Worm (Caenorhabditis elegans) whole organism, young adult: ENCODE results near the gene Y41D4A.1.

Experiments
- B0261.1 ChIP-seq: sonication (generic microtip); optimal IDR thresholded peaks from 2 replicates; lab custom pipeline; 2016; ENCODE audit warnings: mild to moderate bottlenecking, missing genetic modification characterization, moderate library complexity, missing compliant biosample characterization
- D2030.7 ChIP-seq: fragments of 200-800 bp; sonication (Bioruptor generic); IDR thresholded peaks from 2 replicates; pipeline ENCODE4 v1.3.6; 2022; ENCODE audit warnings: missing genetic modification reagents, missing genetic modification characterization, missing compliant biosample characterization
- F33H1.4 ChIP-seq: fragments of 200-800 bp; sonication (Bioruptor generic); IDR thresholded peaks from 2 replicates; pipeline ENCODE4 v1.3.6; 2022; ENCODE audit warnings: missing genetic modification reagents, missing genetic modification characterization, missing compliant biosample characterization
- F39B2.1 ChIP-seq: fragments of 200-800 bp; sonication (Bioruptor generic); IDR thresholded peaks from 2 replicates; pipeline ENCODE4 v1.3.6; 2022; ENCODE audit warnings: missing genetic modification reagents, missing genetic modification characterization, missing compliant biosample characterization
- F49E8.2 ChIP-seq: sonication (generic microtip); optimal IDR thresholded peaks from 3 replicates; lab custom pipeline; 2017; ENCODE audit warnings: missing genetic modification characterization, mild to moderate bottlenecking, missing compliant biosample characterization, antibody characterized with exemption, moderate library complexity; ENCODE audit not compliant: insufficient read depth
- K11D2.4 ChIP-seq: fragments of 200-800 bp; sonication (Bioruptor generic); IDR thresholded peaks from 2 replicates; pipeline ENCODE4 v1.3.6; 2022; ENCODE audit warnings: missing genetic modification reagents, missing genetic modification characterization, missing compliant biosample characterization
- athp-1 ChIP-seq: sonication (generic microtip); optimal IDR thresholded peaks from 2 replicates; lab custom pipeline; 2017; ENCODE audit warnings: mild to moderate bottlenecking, missing genetic modification characterization, missing compliant biosample characterization
- attf-5 ChIP-seq: fragments of 200-800 bp; sonication (Bioruptor generic); optimal IDR thresholded peaks from 2 replicates; lab custom pipeline; 2018; ENCODE audit warnings: mild to moderate bottlenecking, missing genetic modification characterization, missing compliant biosample characterization
- cebp-2 ChIP-seq: fragments of 200-800 bp; sonication (Bioruptor generic); IDR thresholded peaks from 2 replicates; pipeline ENCODE4 v1.3.6; 2022; ENCODE audit warnings: missing genetic modification characterization, missing compliant biosample characterization
- ceh-27 ChIP-seq: fragments of 200-800 bp; sonication (Bioruptor generic); optimal IDR thresholded peaks from 2 replicates; lab custom pipeline; 2018; ENCODE audit warnings: mild to moderate bottlenecking, missing genetic modification characterization, moderate library complexity, missing compliant biosample characterization
- egl-44 ChIP-seq: fragments of 200-800 bp; sonication (Bioruptor generic); IDR thresholded peaks from 2 replicates; pipeline ENCODE4 v1.3.6; 2022; ENCODE audit warnings: missing genetic modification reagents, missing genetic modification characterization, missing compliant biosample characterization
- egrh-3 ChIP-seq: fragments of 200-800 bp; sonication (Bioruptor generic); IDR thresholded peaks from 2 replicates; pipeline ENCODE4 v1.3.6; 2022; ENCODE audit warnings: missing genetic modification reagents, missing genetic modification characterization, missing compliant biosample characterization
- fkh-3 ChIP-seq: sonication (generic microtip); optimal IDR thresholded peaks from 2 replicates; lab custom pipeline; 2016; ENCODE audit warnings: mild to moderate bottlenecking, missing genetic modification characterization, missing compliant biosample characterization
- him-1 ChIP-seq: sonication (generic microtip); optimal IDR thresholded peaks from 2 replicates; lab custom pipeline; 2016; ENCODE audit warnings: missing genotype, missing genetic modification reagents, missing genetic modification characterization, missing compliant biosample characterization
- hlh-26 ChIP-seq: fragments of 200-800 bp; sonication (Bioruptor generic); conservative IDR thresholded peaks from 2 replicates; pipeline ENCODE4 v1.3.6; 2022; ENCODE audit warnings: missing genetic modification reagents, missing genetic modification characterization, missing compliant biosample characterization
- hsf-1 ChIP-seq: fragments of 200-800 bp; sonication (Bioruptor generic); IDR thresholded peaks from 2 replicates; pipeline ENCODE4 v1.3.6; 2022; ENCODE audit warnings: missing genetic modification reagents, missing genetic modification characterization, missing compliant biosample characterization
- let-526 ChIP-seq: fragments of 200-800 bp; sonication (Bioruptor generic); IDR thresholded peaks from 2 replicates; pipeline ENCODE4 v1.3.6; 2022; ENCODE audit warnings: missing genetic modification reagents, missing genetic modification characterization, missing compliant biosample characterization
- lin-35 ChIP-seq, 3 experiments: fragments of 150-350 bp in 2 of 3; sonication (generic microtip) in 1 of 3; optimal IDR thresholded peaks; 2 replicates each; lab custom pipeline; 2014 to 2018; ENCODE audit warnings: missing biosample characterization in 3 of 3, missing genetic modification characterization in 3 of 3, missing genetic modification reagents in 3 of 3
- madf-6 ChIP-seq: fragments of 200-800 bp; sonication (Bioruptor generic); IDR thresholded peaks from 2 replicates; pipeline ENCODE4 v1.3.6; 2022; ENCODE audit warnings: missing genetic modification reagents, missing genetic modification characterization, missing compliant biosample characterization
- mel-28 ChIP-seq: sonication (generic microtip); optimal IDR thresholded peaks from 2 replicates; lab custom pipeline; 2016; ENCODE audit warnings: borderline replicate concordance, mild to moderate bottlenecking, missing genetic modification characterization, missing compliant biosample characterization
- nhr-179 ChIP-seq: sonication (generic microtip); optimal IDR thresholded peaks from 2 replicates; lab custom pipeline; 2016; ENCODE audit warnings: mild to moderate bottlenecking, missing genetic modification characterization, missing compliant biosample characterization
- nhr-90 ChIP-seq: sonication (generic microtip); optimal IDR thresholded peaks from 2 replicates; lab custom pipeline; 2016; ENCODE audit warnings: missing genotype, mild to moderate bottlenecking, missing genetic modification characterization, missing compliant biosample characterization
- rec-8 ChIP-seq, 2 experiments: sonication (generic microtip); optimal IDR thresholded peaks; 2 replicates each; lab custom pipeline; 2016; ENCODE audit warnings: mild to moderate bottlenecking in 2 of 2, missing genetic modification characterization in 2 of 2, missing genetic modification reagents in 2 of 2, missing genotype in 2 of 2, missing biosample characterization in 1 of 2, missing compliant biosample characterization in 1 of 2, moderate library complexity in 1 of 2
- rpc-1 ChIP-seq, 2 experiments: fragments of 150-350 bp in 1 of 2; sonication (generic microtip) in 1 of 2; optimal IDR thresholded peaks; 2 replicates each; lab custom pipeline; 2014 to 2018; ENCODE audit warnings: missing biosample characterization in 1 of 2, missing genetic modification characterization in 1 of 2, missing genetic modification reagents in 1 of 2, missing genotype in 1 of 2
- sdz-38 ChIP-seq: sonication (generic microtip); optimal IDR thresholded peaks from 2 replicates; lab custom pipeline; 2016; ENCODE audit warnings: missing genotype, missing genetic modification characterization, missing compliant biosample characterization
- sea-2 ChIP-seq: fragments of 200-800 bp; sonication (Bioruptor generic); IDR thresholded peaks from 2 replicates; pipeline ENCODE4 v1.3.6; 2022; ENCODE audit warnings: missing genetic modification characterization, missing compliant biosample characterization
- sptf-2 ChIP-seq: fragments of 200-800 bp; sonication (Bioruptor generic); optimal IDR thresholded peaks from 2 replicates; lab custom pipeline; 2018; ENCODE audit warnings: mild to moderate bottlenecking, missing genetic modification characterization, missing compliant biosample characterization
- tbp1 ChIP-seq: fragments of 200-800 bp; sonication (Bioruptor generic); optimal IDR thresholded peaks from 2 replicates; lab custom pipeline; 2018; ENCODE audit warnings: mild to moderate bottlenecking, missing genetic modification characterization, missing compliant biosample characterization
- unc-62 ChIP-seq: fragments of 150-350 bp; optimal IDR thresholded peaks from 2 replicates; lab custom pipeline; 2014; ENCODE audit warnings: missing biosample characterization, missing genetic modification reagents, missing genetic modification characterization
- zfh-2 ChIP-seq: fragments of 200-800 bp; sonication (Bioruptor generic); conservative IDR thresholded peaks from 2 replicates; pipeline ENCODE4 v1.3.6; 2022; ENCODE audit warnings: missing genetic modification reagents, missing genetic modification characterization, missing compliant biosample characterization
- ztf-26 ChIP-seq: sonication (generic microtip); optimal IDR thresholded peaks from 2 replicates; lab custom pipeline; 2017; ENCODE audit warnings: missing genetic modification characterization, missing compliant biosample characterization

Gene Y41D4A.1

DNA sequence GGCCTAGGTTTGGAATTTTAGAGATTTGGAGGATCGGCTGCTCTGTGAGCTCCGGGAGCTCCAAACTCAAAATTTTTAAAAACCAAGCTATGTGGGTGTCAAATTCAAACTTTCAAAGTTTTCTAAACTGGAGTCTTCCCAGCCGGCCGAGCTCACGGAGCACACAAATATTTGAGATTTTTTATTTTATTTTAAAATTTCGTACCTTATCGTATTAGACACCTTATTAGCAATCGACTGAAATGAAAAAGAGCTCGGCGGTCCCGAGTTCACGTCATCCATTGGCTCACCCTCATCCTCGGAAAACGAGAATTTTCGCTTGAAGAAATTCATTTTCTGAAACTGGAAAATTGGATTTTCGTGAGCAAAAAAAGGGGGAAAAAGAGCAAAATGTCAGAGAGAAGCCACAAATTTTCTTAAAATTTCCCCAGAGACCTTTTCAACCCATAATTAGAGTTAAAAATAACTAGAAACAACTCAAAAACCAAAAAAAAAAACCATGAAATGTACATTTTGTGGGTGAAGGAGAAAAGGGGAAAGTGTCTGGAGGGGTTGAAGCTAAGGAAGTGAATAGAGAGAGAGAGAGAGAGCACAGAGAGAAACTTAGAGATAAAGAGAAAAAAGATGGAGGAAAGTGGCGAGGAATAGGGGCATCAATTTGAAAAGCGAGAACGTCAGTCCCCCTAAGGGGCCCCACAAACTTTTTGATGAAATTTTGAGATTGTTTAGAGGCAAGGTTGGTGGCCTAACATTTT, 43.0 kb downstream of the Y41D4A.1 start, which contains the start of gene snn-1 (continued):
- TF ChIP-seq nhr-90, result no peak

DNA sequence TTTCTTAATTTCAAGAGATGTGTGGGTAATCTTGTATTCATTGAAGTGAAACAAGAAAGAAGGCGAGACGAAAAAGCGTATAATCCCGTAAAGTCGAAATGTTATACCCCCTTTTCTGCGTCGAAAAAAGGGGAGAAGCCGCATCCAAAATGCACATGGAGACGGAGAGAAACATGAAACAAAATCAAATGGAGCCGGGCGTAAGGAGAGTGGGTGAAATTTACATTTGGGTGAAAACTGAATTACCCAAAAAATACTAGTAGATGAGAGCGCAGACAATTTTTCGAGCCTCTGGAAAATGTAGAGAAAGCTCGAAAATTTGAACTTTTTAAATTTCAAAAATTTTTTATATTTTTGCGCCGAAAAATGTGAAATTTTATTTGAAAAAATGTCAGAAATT, 44.3 kb downstream of the Y41D4A.1 start:
- TF ChIP-seq unc-62 (GFP tag; lab: Kevin White, UChicago) (no peak), madf-6 (GFP tag; lab: Robert Waterston, UW) (no peak), egl-44 (GFP tag; lab: Robert Waterston, UW) (no peak), rec-8 (tag; optimal IDR thresholded peaks at IDR 0.05; lab: Kevin White, UChicago) (no peak), D2030.7 (GFP tag; lab: Robert Waterston, UW) (no peak), rpc-1 (optimal IDR thresholded peaks at IDR 0.05; lab: Kevin White, UChicago) (no peak), rpc-1 (tag; optimal IDR thresholded peaks at IDR 0.05; lab: Kevin White, UChicago) (no peak), let-526 (no peak), cebp-2 (no peak), F49E8.2 (tag; lab: Kevin White, UChicago) (no peak), ceh-27 (no peak), sptf-2 (GFP tag; lab: Kevin White, UChicago) (no peak), lin-35 (GFP tag; optimal IDR thresholded peaks at IDR 0.05; lab: Kevin White, UChicago) (no peak), zfh-2 (GFP tag; lab: Robert Waterston, UW) (no peak), sea-2 (GFP tag; lab: Robert Waterston, UW) (no peak), athp-1 (no peak), F33H1.4 (GFP tag; lab: Robert Waterston, UW) (no peak), fkh-3 (tag; lab: Kevin White, UChicago) (no peak), sdz-38 (no peak)

ce11 chrIV:1818467-1819076, 46.6 kb downstream of the Y41D4A.1 start:
- peak; percentile 91 for TF ChIP-seq zfh-2 (GFP tag; lab: Robert Waterston, UW)
- peak; percentile 76 for TF ChIP-seq egrh-3 (GFP tag; lab: Robert Waterston, UW)
- TF ChIP-seq rpc-1 (optimal IDR thresholded peaks at IDR 0.05; lab: Kevin White, UChicago), result no peak
- TF ChIP-seq rpc-1 (tag; optimal IDR thresholded peaks at IDR 0.05; lab: Kevin White, UChicago), result no peak

- TF ChIP-seq zfh-2 (GFP tag; lab: Robert Waterston, UW), result 0 out of 2 replicates have a peak, but pooled peaks have one; percentile 17
- TF ChIP-seq fkh-3 (tag; lab: Kevin White, UChicago), result no peak
- TF ChIP-seq let-526, result no peak
- TF ChIP-seq sdz-38, result no peak
- no peak for TF ChIP-seq hlh-26
Measured at ce11 chrIV:1820153-1820552, 48.2 kb downstream of the Y41D4A.1 start, which contains the start of gene col-109. Gene col-109 (minus strand): TSS chrIV:1820253.

DNA sequence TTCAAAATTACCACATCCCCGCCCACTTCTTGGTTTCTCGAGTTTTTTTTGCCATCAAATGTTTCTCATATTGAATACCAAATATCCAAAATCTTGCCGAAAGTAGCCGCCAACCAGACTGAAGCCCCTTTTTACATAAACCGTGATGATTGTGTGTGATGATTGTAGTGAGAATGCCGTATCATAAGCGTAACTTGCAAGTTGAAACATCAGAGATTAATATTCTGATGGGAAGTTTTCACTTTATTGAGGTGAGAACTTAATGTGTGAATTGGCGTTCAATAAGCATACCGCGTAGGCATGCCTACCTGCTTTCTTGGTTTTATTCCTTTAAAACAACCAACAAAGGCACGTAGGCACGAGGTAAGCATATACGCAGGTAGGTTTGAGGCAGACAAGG, 49.6 kb downstream of the Y41D4A.1 start, which contains the start of gene Y38C1BA.4:
Y38C1BA.4 (plus strand) TSS at position 301 of the 400 bp plus-strand sequence.
- TF ChIP-seq him-1 (tag; lab: Kevin White, UChicago) (no peak), hsf-1 (GFP tag; lab: Robert Waterston, UW) (no peak), K11D2.4 (GFP tag; lab: Robert Waterston, UW) (no peak), ztf-26 (tag; lab: Kevin White, UChicago) (no peak), attf-5 (GFP tag; lab: Kevin White, UChicago) (no peak), tbp1 (GFP tag; lab: Kevin White, UChicago) (no peak), nhr-179 (tag; lab: Kevin White, UChicago) (no peak), mel-28 (tag; lab: Kevin White, UChicago) (no peak), B0261.1 (tag; lab: Kevin White, UChicago) (no peak), rpc-1 (optimal IDR thresholded peaks at IDR 0.05; lab: Kevin White, UChicago) (no peak), rpc-1 (tag; optimal IDR thresholded peaks at IDR 0.05; lab: Kevin White, UChicago) (no peak), F39B2.1 (GFP tag; lab: Robert Waterston, UW) (no peak)
